Fruit fly (Drosophila melanogaster): ENCODE measurements around the gene shv.

Gene shv

DNA sequence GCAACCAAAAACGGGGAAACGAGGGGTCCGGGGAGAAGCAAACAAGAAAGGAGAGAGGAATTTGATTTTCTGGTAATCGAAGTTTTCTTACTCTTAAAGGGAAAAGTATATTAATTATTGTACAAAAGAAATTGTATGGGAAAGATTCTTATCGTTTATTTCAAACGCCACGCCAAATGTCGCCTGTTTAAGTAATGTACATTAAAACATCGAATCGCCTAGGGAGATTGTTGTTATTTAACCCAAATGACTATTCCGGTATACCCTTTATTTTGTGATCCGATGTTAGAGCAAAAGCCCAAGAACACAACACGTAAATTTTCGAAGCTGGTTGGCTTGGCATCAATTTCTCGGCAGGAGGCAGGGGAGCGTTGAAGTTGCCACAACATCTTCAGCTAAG lies 13.6 kb upstream of the shv start (continued):
- TF ChIP-seq fd85E (GFP tag; optimal IDR thresholded peaks at IDR 0.05), result peak; percentile 20
- peak; percentile 86 for TF ChIP-seq Ets96B (tag; optimal IDR thresholded peaks at IDR 0.05)
- peak; percentile 79 for TF ChIP-seq CG32006 (GFP tag; optimal IDR thresholded peaks at IDR 0.05)
- peak; percentile 84 for TF ChIP-seq achi (GFP tag; optimal IDR thresholded peaks at IDR 0.05)
- TF ChIP-seq CG3032 (tag; optimal IDR thresholded peaks at IDR 0.05), result peak; percentile 92
- TF ChIP-seq Sox14 (GFP tag; optimal IDR thresholded peaks at IDR 0.05), result peak; percentile 90
- TF ChIP-seq CG6808 (GFP tag; optimal IDR thresholded peaks at IDR 0.05), result peak; percentile 88
- peak; percentile 67 for TF ChIP-seq Sox15 (GFP tag; optimal IDR thresholded peaks at IDR 0.05)
- TF ChIP-seq CG6792 (GFP tag; optimal IDR thresholded peaks at IDR 0.05), result peak; percentile 84
- TF ChIP-seq CG8632 (GFP tag; optimal IDR thresholded peaks at IDR 0.05), result peak; percentile 68
- peak; percentile 89 for TF ChIP-seq Ets21C (GFP tag; optimal IDR thresholded peaks at IDR 0.05)
- TF ChIP-seq Hr39 (GFP tag; optimal IDR thresholded peaks at IDR 0.05), result peak; percentile 94
- peak; percentile 75 for TF ChIP-seq dsx (GFP tag; optimal IDR thresholded peaks at IDR 0.05; ENCODE audit: poor library complexity, severe bottlenecking)
- peak; percentile 73 for TF ChIP-seq eg (GFP tag; IDR thresholded peaks at IDR 0.05)
- peak; percentile 71 to 78 for TF ChIP-seq ss (GFP tag; optimal IDR thresholded peaks at IDR 0.05)
- TF ChIP-seq Gug (GFP tag; IDR thresholded peaks at IDR 0.05), result peak; percentile 35
- TF ChIP-seq CG8119 (GFP tag; IDR thresholded peaks at IDR 0.05), result peak; percentile 66

DNA sequence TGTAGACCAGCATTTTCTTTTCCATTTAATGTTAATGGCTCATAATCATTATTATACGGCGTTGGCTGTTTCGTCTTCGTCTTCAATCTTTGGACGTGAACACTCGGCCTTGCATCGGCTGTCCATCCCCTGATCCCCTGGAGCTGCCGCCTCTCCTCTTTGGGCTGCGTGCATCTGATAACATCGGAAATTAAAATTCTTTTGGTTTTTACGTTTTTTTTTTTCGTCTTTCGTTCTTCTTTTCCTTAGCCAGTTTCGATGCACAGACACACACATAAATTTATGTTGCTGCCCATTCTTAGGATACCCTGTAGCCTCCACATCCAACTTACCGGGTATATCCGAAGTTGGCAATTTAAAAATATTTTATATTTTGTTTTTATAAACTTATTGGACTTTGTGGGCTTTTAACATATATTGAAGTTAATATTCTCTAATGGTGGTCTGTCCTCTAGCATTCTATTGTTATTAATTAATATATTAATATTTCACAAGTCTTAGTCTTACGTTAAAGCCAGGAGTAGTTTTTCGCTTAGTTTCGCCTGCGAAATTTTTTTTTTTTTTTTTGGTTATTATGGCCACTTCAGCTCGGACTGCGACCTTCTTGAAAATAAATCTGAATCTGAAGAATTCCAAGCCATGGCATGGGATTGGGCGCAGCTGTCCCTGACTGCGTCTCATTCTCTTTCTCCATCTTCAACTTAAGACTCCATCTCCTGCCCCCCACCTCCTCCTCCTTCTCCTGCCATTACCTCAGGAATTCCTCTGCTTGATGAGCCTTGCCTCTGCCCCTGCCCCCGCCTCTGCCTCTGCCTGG lies 12.1 kb upstream of the shv start:
- TF ChIP-seq ss (GFP tag; optimal IDR thresholded peaks at IDR 0.05) (peak; percentile 69 to 93), topi (GFP tag; optimal IDR thresholded peaks at IDR 0.05) (peak; percentile 89), pdm3 (GFP tag; optimal IDR thresholded peaks at IDR 0.05) (peak; percentile 71), CG9139 (GFP tag; optimal IDR thresholded peaks at IDR 0.05) (peak; percentile 86), CG4318 (GFP tag; optimal IDR thresholded peaks at IDR 0.05) (peak; percentile 69), spab (GFP tag; optimal IDR thresholded peaks at IDR 0.05) (peak; percentile 90), CG6163 (GFP tag; IDR thresholded peaks at IDR 0.05) (peak; percentile 81), Hr38 (GFP tag; optimal IDR thresholded peaks at IDR 0.05) (no peak), salr (GFP tag; optimal IDR thresholded peaks at IDR 0.05) (peak; percentile 72 to 84), CG31627 (GFP tag; optimal IDR thresholded peaks at IDR 0.05) (peak; percentile 78), net (GFP tag; optimal IDR thresholded peaks at IDR 0.05) (peak; percentile 80), eg (GFP tag; IDR thresholded peaks at IDR 0.05) (no peak), CG6808 (GFP tag; optimal IDR thresholded peaks at IDR 0.05) (peak; percentile 91), CG1621 (tag; optimal IDR thresholded peaks at IDR 0.05) (peak; percentile 62), Sox15 (GFP tag; optimal IDR thresholded peaks at IDR 0.05) (peak; percentile 77), dac (GFP tag; optimal IDR thresholded peaks at IDR 0.05) (peak; percentile 37), Blimp-1 (GFP tag; optimal IDR thresholded peaks at IDR 0.05) (peak; percentile 77), achi (GFP tag; optimal IDR thresholded peaks at IDR 0.05) (peak; percentile 90), CG10669 (GFP tag; optimal IDR thresholded peaks at IDR 0.05) (peak; percentile 89), CG6792 (GFP tag; optimal IDR thresholded peaks at IDR 0.05) (peak; percentile 86), CG15336 (GFP tag; IDR thresholded peaks at IDR 0.05) (peak; percentile 54), CG7368 (GFP tag; optimal IDR thresholded peaks at IDR 0.05) (peak; percentile 65), Gug (GFP tag; IDR thresholded peaks at IDR 0.05) (no peak), Sox14 (GFP tag; optimal IDR thresholded peaks at IDR 0.05) (peak; percentile 86), fkh (GFP tag; optimal IDR thresholded peaks at IDR 0.05) (no peak), dsx (GFP tag; optimal IDR thresholded peaks at IDR 0.05; ENCODE audit: poor library complexity, severe bottlenecking) (peak; percentile 89), CG3919 (GFP tag; optimal IDR thresholded peaks at IDR 0.05) (peak; percentile 85), CG11294 (GFP tag; IDR thresholded peaks at IDR 0.05) (no peak), CG6276 (GFP tag; optimal IDR thresholded peaks at IDR 0.05) (peak; percentile 35), Smox (GFP tag; optimal IDR thresholded peaks at IDR 0.05) (peak; percentile 86), Lpt (GFP tag; optimal IDR thresholded peaks at IDR 0.05) (peak; percentile 45), Hr39 (GFP tag; optimal IDR thresholded peaks at IDR 0.05) (peak; percentile 63), CG11902 (GFP tag; optimal IDR thresholded peaks at IDR 0.05) (peak; percentile 80), CG16779 (tag; optimal IDR thresholded peaks at IDR 0.05) (peak; percentile 80), Ets21C (GFP tag; optimal IDR thresholded peaks at IDR 0.05) (peak; percentile 71), Hr4 (GFP tag; optimal IDR thresholded peaks at IDR 0.05) (peak; percentile 26), esn (GFP tag; optimal IDR thresholded peaks at IDR 0.05) (peak; percentile 95), cyc (GFP tag; optimal IDR thresholded peaks at IDR 0.05) (peak; percentile 81), Eip78C (GFP tag) (peak; percentile 97), CG8632 (GFP tag; optimal IDR thresholded peaks at IDR 0.05) (peak; percentile 89), CG3032 (tag; optimal IDR thresholded peaks at IDR 0.05) (peak; percentile 92), acj6 (GFP tag; optimal IDR thresholded peaks at IDR 0.05) (peak; percentile 90)

Measured in whole organism, prepupa.